Fruit fly (Drosophila melanogaster) whole organism, embryonic: ENCODE results near the gene eco.

ENCODE experiments used
- Abd-B ChIP-seq: fragments of 200-800 bp; sonication (Bioruptor generic); optimal IDR thresholded peaks from 2 replicates; lab custom pipeline; 2018; ENCODE audit warnings: missing biosample characterization, mild to moderate bottlenecking, missing genetic modification characterization, moderate library complexity
- Aef1 ChIP-seq: fragments of 200-800 bp; sonication (Bioruptor generic); IDR thresholded peaks from 3 replicates; pipeline ENCODE4 v1.3.6; 2022; ENCODE audit warnings: missing biosample characterization, missing genetic modification characterization
- Atf-2 ChIP-seq: fragments of 200-800 bp; sonication (Bioruptor generic); optimal IDR thresholded peaks from 2 replicates; lab custom pipeline; 2016; ENCODE audit warnings: missing biosample characterization, missing genetic modification characterization
- Atf6 ChIP-seq: fragments of 200-800 bp; sonication (Bioruptor generic); IDR thresholded peaks from 2 replicates; pipeline ENCODE4 v1.3.6; 2022; ENCODE audit warnings: missing biosample characterization, missing genetic modification characterization
- Awh ChIP-seq: fragments of 200-800 bp; sonication (Bioruptor generic); IDR thresholded peaks from 2 replicates; pipeline ENCODE4, ENCODE4 v1.3.6; 2022; ENCODE audit warnings: missing biosample characterization, missing genetic modification characterization
- B-H2 ChIP-seq: fragments of 200-800 bp; sonication (Bioruptor generic); optimal IDR thresholded peaks from 2 replicates; lab custom pipeline; 2018; ENCODE audit warnings: missing biosample characterization, mild to moderate bottlenecking, missing genetic modification characterization
- CG10565 ChIP-seq: fragments of 200-800 bp; sonication (Bioruptor generic); optimal IDR thresholded peaks from 3 replicates; lab custom pipeline; 2016; ENCODE audit warnings: missing biosample characterization, mild to moderate bottlenecking, missing genetic modification characterization
- CG12155 ChIP-seq: fragments of 200-800 bp; sonication (Bioruptor generic); optimal IDR thresholded peaks from 3 replicates; lab custom pipeline; 2016; ENCODE audit warnings: missing biosample characterization, missing genetic modification characterization
- CG13296 ChIP-seq: fragments of 200-800 bp; sonication (Bioruptor generic); optimal IDR thresholded peaks from 3 replicates; lab custom pipeline; 2018; ENCODE audit warnings: missing biosample characterization, mild to moderate bottlenecking, missing genetic modification characterization
- CG14050 ChIP-seq: fragments of 200-800 bp; sonication (Bioruptor generic); IDR thresholded peaks from 3 replicates; pipeline ENCODE4 v1.3.6; 2022; ENCODE audit warnings: missing biosample characterization, missing genetic modification characterization
- CG14860 ChIP-seq: fragments of 200-800 bp; sonication (Bioruptor generic); IDR thresholded peaks from 3 replicates; pipeline ENCODE4 v1.3.6; 2022; ENCODE audit warnings: missing biosample characterization, missing genetic modification characterization; ENCODE audit not compliant: partially characterized antibody
- CG17912 ChIP-seq: fragments of 200-800 bp; sonication (Bioruptor generic); optimal IDR thresholded peaks from 2 replicates; lab custom pipeline; 2018; ENCODE audit warnings: missing biosample characterization, mild to moderate bottlenecking, missing genetic modification characterization
- CG2116 ChIP-seq: fragments of 200-800 bp; sonication (Bioruptor generic); optimal IDR thresholded peaks from 3 replicates; lab custom pipeline; 2018; ENCODE audit warnings: missing biosample characterization, mild to moderate bottlenecking, missing genetic modification characterization
- CG2875 ChIP-seq: fragments of 200-800 bp; sonication (Bioruptor generic); optimal IDR thresholded peaks from 2 replicates; lab custom pipeline; 2017; ENCODE audit warnings: missing biosample characterization, mild to moderate bottlenecking, missing genetic modification characterization, missing genetic modification reagents
- CG4730 ChIP-seq: fragments of 200-800 bp; sonication (Bioruptor generic); IDR thresholded peaks from 2 replicates; pipeline ENCODE4 v1.3.6; 2022; ENCODE audit warnings: missing biosample characterization, missing genetic modification characterization
- CG4854 ChIP-seq: fragments of 200-800 bp; sonication (Bioruptor generic); optimal IDR thresholded peaks from 2 replicates; lab custom pipeline; 2016; ENCODE audit warnings: missing biosample characterization, missing genetic modification characterization, inconsistent platforms
- CG5245 ChIP-seq: fragments of 200-800 bp; sonication (Bioruptor generic); optimal IDR thresholded peaks from 3 replicates; lab custom pipeline; 2016; ENCODE audit warnings: missing biosample characterization, missing genetic modification characterization
- CG9215 ChIP-seq: fragments of 200-800 bp; sonication (Bioruptor generic); IDR thresholded peaks from 2 replicates; pipeline ENCODE4 v1.3.6; 2022; ENCODE audit warnings: missing biosample characterization, missing genetic modification characterization
- CG9727 ChIP-seq: fragments of 200-800 bp; sonication (Bioruptor generic); optimal IDR thresholded peaks from 3 replicates; lab custom pipeline; 2017; ENCODE audit warnings: missing biosample characterization, mild to moderate bottlenecking, missing genetic modification characterization
- CkIIα-i1 ChIP-seq: fragments of 200-800 bp; sonication (Bioruptor generic); IDR thresholded peaks from 2 replicates; pipeline ENCODE4 v1.3.6; 2022; ENCODE audit warnings: missing biosample characterization, missing genetic modification characterization
- Elba2 ChIP-seq: fragments of 200-800 bp; sonication (Bioruptor generic); optimal IDR thresholded peaks from 3 replicates; lab custom pipeline; 2016; ENCODE audit warnings: missing biosample characterization, missing genetic modification characterization
- Ets65A ChIP-seq: fragments of 200-800 bp; sonication (Bioruptor generic); peaks from one replicate; lab custom pipeline; 2016; ENCODE audit warnings: missing biosample characterization, missing genetic modification characterization
- Jarid2 ChIP-seq: fragments of 200-800 bp; sonication (Bioruptor generic); optimal IDR thresholded peaks from 3 replicates; lab custom pipeline; 2017; ENCODE audit warnings: mild to moderate bottlenecking, missing biosample characterization, missing genetic modification reagents, missing genetic modification characterization
- MBD-R2 ChIP-seq: fragments of 200-800 bp; sonication (Bioruptor generic); IDR thresholded peaks from 2 replicates; pipeline ENCODE4 v1.3.6; 2022; ENCODE audit warnings: missing biosample characterization, missing genetic modification characterization
- MTF-1 ChIP-seq: fragments of 200-800 bp; sonication (Bioruptor generic); optimal IDR thresholded peaks from 2 replicates; lab custom pipeline; 2018; ENCODE audit warnings: missing biosample characterization, mild to moderate bottlenecking, missing genetic modification characterization, borderline replicate concordance
- NfI ChIP-seq: fragments of 200-800 bp; sonication (Bioruptor generic); optimal IDR thresholded peaks from 3 replicates; lab custom pipeline; 2018; ENCODE audit warnings: missing biosample characterization, mild to moderate bottlenecking, missing genetic modification characterization, moderate library complexity
- Pdp1 ChIP-seq, 2 experiments: fragments of 200-800 bp; sonication (Bioruptor generic); optimal IDR thresholded peaks; 3 replicates each; lab custom pipeline; 2016; ENCODE audit warnings: missing biosample characterization in 2 of 2, missing genetic modification characterization in 2 of 2, mild to moderate bottlenecking in 1 of 2, moderate library complexity in 1 of 2
- Ssrp ChIP-seq: fragments of 200-800 bp; sonication (Bioruptor generic); optimal IDR thresholded peaks from 2 replicates; lab custom pipeline; 2018; ENCODE audit warnings: missing biosample characterization, mild to moderate bottlenecking, missing genetic modification characterization, moderate library complexity
- cato ChIP-seq: fragments of 200-800 bp; sonication (Bioruptor generic); optimal IDR thresholded peaks from 2 replicates; lab custom pipeline; 2016; ENCODE audit warnings: missing biosample characterization, missing genetic modification characterization, borderline replicate concordance
- cg ChIP-seq: fragments of 200-800 bp; sonication (Bioruptor generic); optimal IDR thresholded peaks from 3 replicates; lab custom pipeline; 2019; ENCODE audit warnings: missing biosample characterization, mild to moderate bottlenecking, missing genetic modification characterization, moderate library complexity
- chm ChIP-seq: fragments of 200-800 bp; sonication (Bioruptor generic); IDR thresholded peaks from 2 replicates; pipeline ENCODE4 v1.3.6; 2022; ENCODE audit warnings: missing biosample characterization, missing genetic modification characterization
- chn ChIP-seq: fragments of 200-800 bp; sonication (Bioruptor generic); optimal IDR thresholded peaks from 2 replicates; lab custom pipeline; 2016; ENCODE audit warnings: missing biosample characterization, missing genetic modification characterization
- crol ChIP-seq: fragments of 200-800 bp; sonication (Bioruptor generic); IDR thresholded peaks from 2 replicates; pipeline ENCODE4 v1.3.6; 2022; ENCODE audit warnings: missing biosample characterization, missing genetic modification characterization
- disco-r ChIP-seq: fragments of 200-800 bp; sonication (Bioruptor generic); optimal IDR thresholded peaks from 2 replicates; lab custom pipeline; 2016; ENCODE audit warnings: missing biosample characterization, missing genetic modification characterization
- fd96Cb ChIP-seq: fragments of 200-800 bp; sonication (Bioruptor generic); optimal IDR thresholded peaks from 2 replicates; lab custom pipeline; 2018; ENCODE audit warnings: missing biosample characterization, mild to moderate bottlenecking, missing genetic modification characterization, moderate library complexity
- fru ChIP-seq: fragments of >200 bp; optimal IDR thresholded peaks from 2 replicates; lab custom pipeline; 2017
- ftz-f1 ChIP-seq: fragments of 200-800 bp; sonication (Bioruptor generic); optimal IDR thresholded peaks from 2 replicates; lab custom pipeline; 2016; ENCODE audit warnings: missing biosample characterization, missing genetic modification characterization
- gcm ChIP-seq: fragments of 200-800 bp; sonication (Bioruptor generic); optimal IDR thresholded peaks from 2 replicates; lab custom pipeline; 2019; ENCODE audit warnings: missing biosample characterization, mild to moderate bottlenecking, missing genetic modification characterization, moderate library complexity
- grn ChIP-seq: fragments of 200-800 bp; sonication (Bioruptor generic); optimal IDR thresholded peaks from 3 replicates; lab custom pipeline; 2017; ENCODE audit warnings: missing biosample characterization, missing genetic modification characterization
- gt ChIP-seq: fragments of 200-800 bp; sonication (Bioruptor generic); IDR thresholded peaks from 2 replicates; pipeline ENCODE4 v1.3.6; 2022; ENCODE audit warnings: missing biosample characterization, missing genetic modification characterization
- h ChIP-seq: fragments of >200 bp; optimal IDR thresholded peaks from 2 replicates; lab custom pipeline; 2017
- hb ChIP-seq: fragments of 200-800 bp; sonication (Bioruptor generic); IDR thresholded peaks from 3 replicates; pipeline ENCODE4 v1.3.6; 2022; ENCODE audit warnings: missing biosample characterization, missing genetic modification characterization; ENCODE audit not compliant: partially characterized antibody
- lov ChIP-seq, 2 experiments: fragments of 200-800 bp in 1 of 2; fragments of >200 bp in 1 of 2; sonication (Bioruptor generic) in 1 of 2; IDR thresholded peaks in 1 of 2; optimal IDR thresholded peaks in 1 of 2; 2 replicates in 1 of 2; 3 replicates in 1 of 2; pipeline versions ENCODE4 v1.3.6 to Lab custom; 2017 to 2022; ENCODE audit warnings: missing biosample characterization in 1 of 2, missing genetic modification characterization in 1 of 2
- maf-S ChIP-seq: fragments of 200-800 bp; sonication (Bioruptor generic); optimal IDR thresholded peaks from 2 replicates; lab custom pipeline; 2016; ENCODE audit warnings: missing biosample characterization, missing genetic modification characterization
- onecut ChIP-seq: fragments of 200-800 bp; sonication (Bioruptor generic); IDR thresholded peaks from 2 replicates; pipeline ENCODE4 v1.3.6; 2022; ENCODE audit warnings: missing biosample characterization, missing genetic modification characterization
- pum ChIP-seq: fragments of 200-800 bp; sonication (Bioruptor generic); optimal IDR thresholded peaks from 2 replicates; lab custom pipeline; 2016; ENCODE audit warnings: missing biosample characterization, missing genetic modification characterization
- sna ChIP-seq: fragments of 200-800 bp; sonication (Bioruptor generic); IDR thresholded peaks from 2 replicates; pipeline ENCODE4 v1.3.6; 2022; ENCODE audit warnings: missing biosample characterization, missing genetic modification characterization; ENCODE audit not compliant: partially characterized antibody
- so ChIP-seq: fragments of 200-800 bp; sonication (Bioruptor generic); IDR thresholded peaks from 3 replicates; pipeline ENCODE4 v1.3.6; 2022; ENCODE audit warnings: missing biosample characterization, missing genetic modification characterization
- stc ChIP-seq: fragments of 200-800 bp; sonication (Bioruptor generic); IDR thresholded peaks from 2 replicates; pipeline ENCODE4 v1.3.6; 2022; ENCODE audit warnings: missing biosample characterization, missing genetic modification characterization
- usp ChIP-seq: fragments of >200 bp; optimal IDR thresholded peaks from 2 replicates; lab custom pipeline; 2017; ENCODE audit warnings: missing biosample characterization, missing genetic modification characterization
- wdn ChIP-seq: fragments of 200-800 bp; sonication (Bioruptor generic); IDR thresholded peaks from 2 replicates; pipeline ENCODE4 v1.3.6; 2022; ENCODE audit warnings: missing biosample characterization, missing genetic modification characterization
- yki ChIP-seq: fragments of >200 bp; optimal IDR thresholded peaks from 3 replicates; lab custom pipeline; 2018

eco gene

dm6 chr3L:7344965-7345427 lies 5.9 kb upstream of the eco start, which contains the start of gene Cln7 (continued):
- TF ChIP-seq CG2875 (peak; percentile 39), Abd-B (no peak), CG5245 (GFP tag; lab: Kevin White, UChicago) (no peak), CkIIα-i1 (GFP tag; lab: Robert Waterston, UW) (no peak), cg (GFP tag; lab: Kevin White, UChicago) (peak; percentile 61), Ssrp (tag; lab: Kevin White, UChicago) (no peak), CG17912 (GFP tag; lab: Kevin White, UChicago) (peak; percentile 50), CG14050 (GFP tag; lab: Robert Waterston, UW) (no peak), fru (lab: Kevin White, UChicago) (no peak), Awh (GFP tag; lab: Robert Waterston, UW) (no peak), Jarid2 (GFP tag; lab: Kevin White, UChicago) (peak; percentile 92), disco-r (GFP tag; lab: Kevin White, UChicago) (no peak), Atf-2 (no peak), usp (GFP tag; lab: Kevin White, UChicago) (no peak), CG14860 (no peak), hb (GFP tag; lab: Robert Waterston, UW) (no peak), yki (no peak), maf-S (GFP tag; lab: Kevin White, UChicago) (no peak), NfI (peak; percentile 11), CG9727 (peak; percentile 40), fd96Cb (tag; lab: Kevin White, UChicago) (no peak), gcm (GFP tag; lab: Kevin White, UChicago) (peak; percentile 43), MTF-1 (GFP tag; lab: Kevin White, UChicago) (peak; percentile 64), crol (GFP tag; lab: Robert Waterston, UW) (peak; percentile 86), lov (optimal IDR thresholded peaks at IDR 0.05; lab: Kevin White, UChicago) (no peak), lov (GFP tag; IDR thresholded peaks at IDR 0.05; lab: Robert Waterston, UW) (peak; percentile 53; the same call in 1 of the 3 replicates), CG9215 (GFP tag; lab: Robert Waterston, UW) (no peak), CG10565 (GFP tag; lab: Kevin White, UChicago) (no peak), so (no peak; the same call in 2 of the 3 replicates), gt (no peak), stc (GFP tag; lab: Robert Waterston, UW) (peak; percentile 57; the same call in 1 of the 2 replicates), cato (no peak), CG4854 (GFP tag; lab: Kevin White, UChicago) (no peak), CG2116 (peak; percentile 5), sna (GFP tag; lab: Robert Waterston, UW) (no peak; the same call in 1 of the 2 replicates), wdn (no peak), CG13296 (GFP tag; lab: Kevin White, UChicago) (peak; percentile 66), ftz-f1 (GFP tag; lab: Kevin White, UChicago) (peak; percentile 61), pum (GFP tag; lab: Kevin White, UChicago) (no peak), MBD-R2 (GFP tag; lab: Robert Waterston, UW) (no peak), Pdp1 (GFP tag; optimal IDR thresholded peaks at IDR 0.05; lab: Kevin White, UChicago) (peak in 1 of 2 experiments; percentile 10), CG12155 (GFP tag; lab: Kevin White, UChicago) (no peak), Aef1 (no peak), grn (GFP tag; lab: Kevin White, UChicago) (peak; percentile 80), Atf6 (GFP tag; lab: Robert Waterston, UW) (peak; percentile 56), onecut (peak; percentile 55), B-H2 (GFP tag; lab: Kevin White, UChicago) (peak; percentile 65), chn (peak; percentile 34), chm (GFP tag; lab: Robert Waterston, UW) (peak; percentile 79), h (lab: Kevin White, UChicago) (no peak), Ets65A (GFP tag; lab: Kevin White, UChicago) (no peak), Elba2 (GFP tag; lab: Kevin White, UChicago) (no peak), CG4730 (GFP tag; lab: Robert Waterston, UW) (no peak)
